Worm (Caenorhabditis elegans) whole organism, late embryonic: Measurements from ENCODE around the gene scl-7.

Experiments
- ceh-34 ChIP-seq: sonication (generic microtip); optimal IDR thresholded peaks from 2 replicates; lab custom pipeline; 2016; ENCODE audit warnings: mild to moderate bottlenecking, missing genetic modification characterization, missing compliant biosample characterization
- unc-42 ChIP-seq: sonication (generic microtip); optimal IDR thresholded peaks from 2 replicates; lab custom pipeline; 2016; ENCODE audit warnings: missing genotype, missing genetic modification characterization, missing compliant biosample characterization

DNA sequence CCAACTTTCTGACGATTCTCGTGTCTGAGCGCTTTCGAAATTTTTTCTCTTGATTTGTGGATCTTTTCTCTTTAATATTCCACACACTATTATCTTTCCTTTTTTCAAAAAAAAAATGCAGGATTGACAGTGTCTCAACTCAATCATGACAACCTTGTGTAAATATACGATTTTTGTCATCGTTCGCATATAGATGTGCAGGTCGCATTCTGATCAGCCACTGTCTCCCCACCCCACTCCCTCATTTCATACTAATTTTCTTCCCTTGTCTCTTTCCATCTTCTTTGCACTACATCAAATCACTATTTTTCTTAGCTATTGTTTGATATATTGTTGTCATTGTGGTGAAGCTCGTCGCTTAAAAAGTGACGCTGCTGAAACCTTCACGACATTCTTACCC lies 34.9 kb upstream of the scl-7 start:
- TF ChIP-seq ceh-34: no peak
- TF ChIP-seq unc-42 (tag; lab: Kevin White, UChicago): no peak
